Fruit fly (Drosophila melanogaster) whole organism, embryonic: ENCODE results near the gene CG12773.

Source experiments
- Asciz ChIP-seq: fragments of 200-800 bp; sonication (Bioruptor generic); optimal IDR thresholded peaks from 2 replicates; lab custom pipeline; 2017; ENCODE audit warnings: missing biosample characterization, mild to moderate bottlenecking, missing genetic modification characterization, missing genetic modification reagents
- Atf-2 ChIP-seq: fragments of 200-800 bp; sonication (Bioruptor generic); optimal IDR thresholded peaks from 2 replicates; lab custom pipeline; 2016; ENCODE audit warnings: missing biosample characterization, missing genetic modification characterization
- B-H2 ChIP-seq: fragments of 200-800 bp; sonication (Bioruptor generic); optimal IDR thresholded peaks from 2 replicates; lab custom pipeline; 2018; ENCODE audit warnings: missing biosample characterization, mild to moderate bottlenecking, missing genetic modification characterization
- Bteb2 ChIP-seq: fragments of 200-800 bp; sonication (Bioruptor generic); optimal IDR thresholded peaks from 2 replicates; lab custom pipeline; 2016; ENCODE audit warnings: missing biosample characterization, missing genetic modification characterization
- CG10209 ChIP-seq: fragments of 200-800 bp; sonication (Bioruptor generic); optimal IDR thresholded peaks from 3 replicates; lab custom pipeline; 2017; ENCODE audit warnings: missing biosample characterization, mild to moderate bottlenecking, missing genetic modification characterization, missing genetic modification reagents
- CG10565 ChIP-seq: fragments of 200-800 bp; sonication (Bioruptor generic); optimal IDR thresholded peaks from 3 replicates; lab custom pipeline; 2016; ENCODE audit warnings: missing biosample characterization, mild to moderate bottlenecking, missing genetic modification characterization
- CG11398 ChIP-seq: fragments of 200-800 bp; sonication (Bioruptor generic); optimal IDR thresholded peaks from 2 replicates; lab custom pipeline; 2016; ENCODE audit warnings: missing biosample characterization, missing genetic modification characterization
- CG12104 ChIP-seq: fragments of 200-800 bp; sonication (Bioruptor generic); optimal IDR thresholded peaks from 3 replicates; lab custom pipeline; 2016; ENCODE audit warnings: missing biosample characterization, missing genetic modification characterization
- CG12942 ChIP-seq: fragments of 200-800 bp; sonication (Bioruptor generic); optimal IDR thresholded peaks from 3 replicates; lab custom pipeline; 2016; ENCODE audit warnings: missing biosample characterization, missing genetic modification characterization
- CG13296 ChIP-seq: fragments of 200-800 bp; sonication (Bioruptor generic); optimal IDR thresholded peaks from 3 replicates; lab custom pipeline; 2018; ENCODE audit warnings: missing biosample characterization, mild to moderate bottlenecking, missing genetic modification characterization
- CG14710 ChIP-seq: fragments of 200-800 bp; sonication (Bioruptor generic); optimal IDR thresholded peaks from 3 replicates; lab custom pipeline; 2019; ENCODE audit warnings: missing biosample characterization, mild to moderate bottlenecking, missing genetic modification characterization, moderate library complexity
- CG15479 ChIP-seq: fragments of 200-800 bp; sonication (Bioruptor generic); optimal IDR thresholded peaks from 3 replicates; lab custom pipeline; 2019; ENCODE audit warnings: missing biosample characterization, mild to moderate bottlenecking, missing genetic modification characterization, moderate library complexity
- CG17612 ChIP-seq: fragments of 200-800 bp; sonication (Bioruptor generic); IDR thresholded peaks from 2 replicates; pipeline ENCODE4 v1.3.6; 2022; ENCODE audit warnings: missing biosample characterization, missing genetic modification characterization
- CG31224 ChIP-seq: fragments of 200-800 bp; sonication (Bioruptor generic); IDR thresholded peaks from 2 replicates; pipeline ENCODE4 v1.3.6; 2022; ENCODE audit warnings: missing biosample characterization, missing genetic modification characterization
- CG3163 ChIP-seq: fragments of 200-800 bp; sonication (Bioruptor generic); optimal IDR thresholded peaks from 3 replicates; lab custom pipeline; 2016; ENCODE audit warnings: missing biosample characterization, missing genetic modification characterization
- CG34224 ChIP-seq: fragments of 200-800 bp; sonication (Bioruptor generic); IDR thresholded peaks from 3 replicates; pipeline ENCODE4 v1.3.6; 2022; ENCODE audit warnings: missing biosample characterization, missing genetic modification characterization; ENCODE audit not compliant: partially characterized antibody
- CG3726 ChIP-seq: fragments of 200-800 bp; sonication (Bioruptor generic); IDR thresholded peaks from 3 replicates; pipeline ENCODE4, ENCODE4 v1.3.6; 2022; ENCODE audit warnings: missing biosample characterization, missing genetic modification characterization
- CG4424 ChIP-seq: fragments of 200-800 bp; sonication (Bioruptor generic); optimal IDR thresholded peaks from 3 replicates; lab custom pipeline; 2016; ENCODE audit warnings: missing biosample characterization, missing genetic modification characterization
- CG5180 ChIP-seq: fragments of 200-800 bp; sonication (Bioruptor generic); optimal IDR thresholded peaks from 3 replicates; lab custom pipeline; 2017; ENCODE audit warnings: missing biosample characterization, missing genetic modification characterization, mild to moderate bottlenecking, moderate library complexity, missing genetic modification reagents
- CG6765 ChIP-seq: fragments of 200-800 bp; sonication (Bioruptor generic); optimal IDR thresholded peaks from 3 replicates; lab custom pipeline; 2017; ENCODE audit warnings: missing biosample characterization, mild to moderate bottlenecking, missing genetic modification characterization
- CHES-1-like ChIP-seq: fragments of 200-800 bp; sonication (Bioruptor generic); optimal IDR thresholded peaks from 2 replicates; lab custom pipeline; 2016; ENCODE audit warnings: missing biosample characterization, missing genetic modification characterization
- D ChIP-seq, 2 experiments: fragments of 200-800 bp in 1 of 2; fragments of >200 bp in 1 of 2; sonication (Bioruptor generic) in 1 of 2; optimal IDR thresholded peaks; 2 replicates in 1 of 2; 3 replicates in 1 of 2; lab custom pipeline; 2017; ENCODE audit warnings: mild to moderate bottlenecking in 1 of 2, missing biosample characterization in 1 of 2, missing genetic modification characterization in 1 of 2, missing genetic modification reagents in 1 of 2
- Drgx ChIP-seq: fragments of 200-800 bp; sonication (Bioruptor generic); IDR thresholded peaks from 2 replicates; pipeline ENCODE4 v1.3.6; 2022; ENCODE audit warnings: missing biosample characterization, missing genetic modification characterization
- E2f1 ChIP-seq: fragments of 200-800 bp; sonication (Bioruptor generic); IDR thresholded peaks from 2 replicates; pipeline ENCODE4 v1.3.6; 2022; ENCODE audit warnings: missing biosample characterization, missing genetic modification characterization
- Eip74EF ChIP-seq, 2 experiments: fragments of 200-800 bp in 1 of 2; fragments of >200 bp in 1 of 2; sonication (Bioruptor generic) in 1 of 2; optimal IDR thresholded peaks; 2 replicates each; lab custom pipeline; 2017 to 2019; ENCODE audit warnings: missing biosample characterization in 2 of 2, missing genetic modification characterization in 2 of 2, mild to moderate bottlenecking in 1 of 2, moderate library complexity in 1 of 2
- Ets65A ChIP-seq: fragments of 200-800 bp; sonication (Bioruptor generic); peaks from one replicate; lab custom pipeline; 2016; ENCODE audit warnings: missing biosample characterization, missing genetic modification characterization
- Hr39 ChIP-seq: fragments of >200 bp; optimal IDR thresholded peaks from 2 replicates; lab custom pipeline; 2017
- Lpt ChIP-seq: fragments of >200 bp; optimal IDR thresholded peaks from 2 replicates; lab custom pipeline; 2018; ENCODE audit warnings: missing biosample characterization, missing genetic modification characterization
- MESR4 ChIP-seq: fragments of 200-800 bp; sonication (Bioruptor generic); optimal IDR thresholded peaks from 2 replicates; lab custom pipeline; 2018; ENCODE audit warnings: missing biosample characterization, mild to moderate bottlenecking, missing genetic modification characterization, moderate library complexity
- Side ChIP-seq: fragments of 200-800 bp; sonication (Bioruptor generic); optimal IDR thresholded peaks from 2 replicates; lab custom pipeline; 2016; ENCODE audit warnings: missing biosample characterization, missing genetic modification characterization
- Sox100B ChIP-seq: fragments of 200-800 bp; sonication (Bioruptor generic); optimal IDR thresholded peaks from 3 replicates; lab custom pipeline; 2018; ENCODE audit warnings: missing biosample characterization, mild to moderate bottlenecking, missing genetic modification characterization
- Sox102F ChIP-seq: fragments of 200-800 bp; sonication (Bioruptor generic); optimal IDR thresholded peaks from 2 replicates; lab custom pipeline; 2018; ENCODE audit warnings: missing biosample characterization, mild to moderate bottlenecking, missing genetic modification characterization, moderate library complexity
- Spps ChIP-seq: fragments of 200-800 bp; sonication (Bioruptor generic); optimal IDR thresholded peaks from 2 replicates; lab custom pipeline; 2018; ENCODE audit warnings: missing biosample characterization, mild to moderate bottlenecking, missing genetic modification characterization
- Ssrp ChIP-seq: fragments of 200-800 bp; sonication (Bioruptor generic); optimal IDR thresholded peaks from 2 replicates; lab custom pipeline; 2018; ENCODE audit warnings: missing biosample characterization, mild to moderate bottlenecking, missing genetic modification characterization, moderate library complexity
- ac ChIP-seq: fragments of 200-800 bp; sonication (Bioruptor generic); optimal IDR thresholded peaks from 3 replicates; lab custom pipeline; 2017; ENCODE audit warnings: missing biosample characterization, mild to moderate bottlenecking, missing genetic modification characterization
- corto ChIP-seq: fragments of 200-800 bp; sonication (Bioruptor generic); optimal IDR thresholded peaks from 2 replicates; lab custom pipeline; 2016; ENCODE audit warnings: missing biosample characterization, mild to moderate bottlenecking, missing genetic modification characterization, moderate library complexity
- dmrt11E ChIP-seq: fragments of 200-800 bp; sonication (Bioruptor generic); optimal IDR thresholded peaks from 3 replicates; lab custom pipeline; 2018; ENCODE audit warnings: missing biosample characterization, mild to moderate bottlenecking, missing genetic modification characterization, moderate library complexity
- emc ChIP-seq: fragments of 200-800 bp; sonication (Bioruptor generic); optimal IDR thresholded peaks from 2 replicates; lab custom pipeline; 2016; ENCODE audit warnings: missing biosample characterization, missing genetic modification characterization
- gfzf ChIP-seq: fragments of 200-800 bp; sonication (Bioruptor generic); optimal IDR thresholded peaks from 2 replicates; lab custom pipeline; 2016; ENCODE audit warnings: missing biosample characterization, mild to moderate bottlenecking, missing genetic modification characterization, moderate library complexity
- her ChIP-seq: fragments of 200-800 bp; sonication (Bioruptor generic); optimal IDR thresholded peaks from 2 replicates; lab custom pipeline; 2016; ENCODE audit warnings: missing biosample characterization, missing genetic modification characterization
- hth ChIP-seq: fragments of >200 bp; optimal IDR thresholded peaks from 2 replicates; lab custom pipeline; 2017; ENCODE audit warnings: inconsistent platforms
- kah ChIP-seq: fragments of 200-800 bp; sonication (Bioruptor generic); optimal IDR thresholded peaks from 2 replicates; lab custom pipeline; 2018; ENCODE audit warnings: missing biosample characterization, mild to moderate bottlenecking, missing genetic modification characterization
- kay ChIP-seq: fragments of 200-800 bp; sonication (Bioruptor generic); optimal IDR thresholded peaks from 2 replicates; lab custom pipeline; 2016; ENCODE audit warnings: missing biosample characterization, missing genetic modification characterization
- ranshi ChIP-seq: fragments of 200-800 bp; sonication (Bioruptor generic); IDR thresholded peaks from 2 replicates; pipeline ENCODE4 v1.3.6; 2022; ENCODE audit warnings: missing biosample characterization, missing genetic modification characterization
- ro ChIP-seq: fragments of 200-800 bp; sonication (Bioruptor generic); IDR thresholded peaks from 2 replicates; pipeline ENCODE4 v1.3.6; 2022; ENCODE audit warnings: missing biosample characterization, missing genetic modification characterization
- sim ChIP-seq: fragments of 200-800 bp; sonication (Bioruptor generic); IDR thresholded peaks from 2 replicates; pipeline ENCODE4 v1.3.6; 2022; ENCODE audit warnings: missing biosample characterization, missing genetic modification characterization
- sqz ChIP-seq: fragments of 200-800 bp; sonication (Bioruptor generic); optimal IDR thresholded peaks from 3 replicates; lab custom pipeline; 2018; ENCODE audit warnings: missing biosample characterization, mild to moderate bottlenecking, missing genetic modification characterization
- tin ChIP-seq: fragments of 200-800 bp; sonication (Bioruptor generic); optimal IDR thresholded peaks from 3 replicates; lab custom pipeline; 2016; ENCODE audit warnings: missing biosample characterization, missing genetic modification characterization
- twi ChIP-seq: fragments of 200-800 bp; optimal IDR thresholded peaks from 2 replicates; lab custom pipeline; 2019; ENCODE audit warnings: missing biosample characterization, mild to moderate bottlenecking, missing genetic modification characterization, moderate library complexity
- vfl ChIP-seq: fragments of 200-800 bp; sonication (Bioruptor generic); optimal IDR thresholded peaks from 2 replicates; lab custom pipeline; 2016; ENCODE audit warnings: missing biosample characterization, missing genetic modification characterization

CG12773 gene

dm6 chrX:1398455-1399055 lies 44.8 kb upstream of the CG12773 start (continued):
- TF ChIP-seq kah (GFP tag; lab: Kevin White, UChicago), result no peak
- peak; percentile 93 for TF ChIP-seq Ets65A (GFP tag; lab: Kevin White, UChicago)
- TF ChIP-seq Ssrp (tag; lab: Kevin White, UChicago), result peak; percentile 60
- TF ChIP-seq emc, result no peak
- no peak for TF ChIP-seq CG6765 (GFP tag; lab: Kevin White, UChicago)
- no peak for TF ChIP-seq sqz (GFP tag; lab: Kevin White, UChicago)
- TF ChIP-seq Lpt (GFP tag; lab: Kevin White, UChicago), result no peak
- peak; percentile 40 for TF ChIP-seq Atf-2 (GFP tag; lab: Kevin White, UChicago)
- no peak for TF ChIP-seq D (optimal IDR thresholded peaks at IDR 0.05; lab: Kevin White, UChicago)
- TF ChIP-seq D (GFP tag; optimal IDR thresholded peaks at IDR 0.05; lab: Kevin White, UChicago), result peak; percentile 58
- TF ChIP-seq ranshi (GFP tag; lab: Robert Waterston, UW), result peak; percentile 64; the same call in 1 of the 2 replicates
- peak; percentile 64 for TF ChIP-seq tin (GFP tag; lab: Kevin White, UChicago)
- TF ChIP-seq CG13296 (GFP tag; lab: Kevin White, UChicago), result peak; percentile 44
- TF ChIP-seq CG10209 (GFP tag; lab: Kevin White, UChicago), result peak; percentile 64
- no peak for TF ChIP-seq Spps (tag; lab: Kevin White, UChicago)
- TF ChIP-seq hth (lab: Kevin White, UChicago), result no peak
- peak; percentile 54 for TF ChIP-seq Side (GFP tag; lab: Kevin White, UChicago)
- TF ChIP-seq Bteb2, result no peak
- no peak for TF ChIP-seq CG10565 (GFP tag; lab: Kevin White, UChicago)
- TF ChIP-seq dmrt11E (tag; lab: Kevin White, UChicago), result peak; percentile 47
- no peak for TF ChIP-seq Hr39 (lab: Kevin White, UChicago)
- TF ChIP-seq corto (GFP tag; lab: Kevin White, UChicago), result no peak
- TF ChIP-seq CG11398 (GFP tag; lab: Kevin White, UChicago), result peak; percentile 30
- 0 out of 2 replicates have a peak, but pooled peaks have one; percentile 28 for TF ChIP-seq CG17612 (GFP tag; lab: Robert Waterston, UW)
- no peak for TF ChIP-seq gfzf (GFP tag; lab: Kevin White, UChicago)
- peak; percentile 10 for TF ChIP-seq Asciz (GFP tag; lab: Kevin White, UChicago)
- no peak for TF ChIP-seq CG34224
- no peak for TF ChIP-seq CG3163 (GFP tag; lab: Kevin White, UChicago)
- TF ChIP-seq Sox102F (GFP tag; lab: Kevin White, UChicago), result peak; percentile 66
- peak; percentile 72 for TF ChIP-seq Drgx (GFP tag; lab: Robert Waterston, UW)
- TF ChIP-seq vfl (GFP tag; lab: Kevin White, UChicago), result no peak
- TF ChIP-seq CG31224 (GFP tag; lab: Robert Waterston, UW), result peak; percentile 57; the same call in 1 of the 2 replicates
- TF ChIP-seq Eip74EF (GFP tag; optimal IDR thresholded peaks at IDR 0.05; lab: Kevin White, UChicago), result no peak
- TF ChIP-seq CG3726 (GFP tag; lab: Robert Waterston, UW), result peak; percentile 37; the same call in 1 of the 3 replicates
- TF ChIP-seq CG5180 (GFP tag; lab: Kevin White, UChicago), result no peak
- TF ChIP-seq CG12942 (GFP tag; lab: Kevin White, UChicago), result peak; percentile 41
- TF ChIP-seq CHES-1-like (GFP tag; lab: Kevin White, UChicago), result no peak
- TF ChIP-seq kay (GFP tag; lab: Kevin White, UChicago), result peak; percentile 36
- no peak for TF ChIP-seq her (GFP tag; lab: Kevin White, UChicago)
- no peak for TF ChIP-seq Sox100B (GFP tag; lab: Kevin White, UChicago)
- TF ChIP-seq E2f1 (GFP tag; lab: Robert Waterston, UW), result peak; percentile 64
- TF ChIP-seq ro (GFP tag; lab: Robert Waterston, UW), result peak; percentile 24; the same call in 1 of the 2 replicates
- TF ChIP-seq ac (GFP tag; lab: Kevin White, UChicago), result no peak
- TF ChIP-seq MESR4, result no peak
- TF ChIP-seq CG12104 (GFP tag; lab: Kevin White, UChicago), result peak; percentile 40
- TF ChIP-seq sim (GFP tag; lab: Robert Waterston, UW), result no peak
- no peak for TF ChIP-seq B-H2
- no peak for TF ChIP-seq twi
- no peak for TF ChIP-seq CG15479 (GFP tag; lab: Kevin White, UChicago)
- TF ChIP-seq CG14710 (tag; lab: Kevin White, UChicago), result peak; percentile 20
- peak; percentile 37 for TF ChIP-seq CG4424
